Fruit fly (Drosophila melanogaster) whole organism, embryonic: ENCODE results near the gene Zwilch.

Experiments
- Adf1 ChIP-seq: fragments of 200-800 bp; sonication (Bioruptor generic); IDR thresholded peaks from 2 replicates; pipeline ENCODE4 v1.3.6; 2022; ENCODE audit warnings: missing biosample characterization, missing genetic modification characterization
- Bdp1 ChIP-seq: fragments of 200-800 bp; sonication (Bioruptor generic); optimal IDR thresholded peaks from 3 replicates; lab custom pipeline; 2016; ENCODE audit warnings: missing biosample characterization, missing genetic modification characterization
- CG10209 ChIP-seq: fragments of 200-800 bp; sonication (Bioruptor generic); optimal IDR thresholded peaks from 3 replicates; lab custom pipeline; 2017; ENCODE audit warnings: missing biosample characterization, mild to moderate bottlenecking, missing genetic modification characterization, missing genetic modification reagents
- CG11247 ChIP-seq: fragments of 200-800 bp; sonication (Bioruptor generic); IDR thresholded peaks from 2 replicates; pipeline ENCODE4 v1.3.6; 2022; ENCODE audit warnings: missing biosample characterization, missing genetic modification characterization
- CG12219 ChIP-seq: fragments of 200-800 bp; sonication (Bioruptor generic); optimal IDR thresholded peaks from 3 replicates; lab custom pipeline; 2018; ENCODE audit warnings: missing biosample characterization, mild to moderate bottlenecking, missing genetic modification characterization
- CG12299 ChIP-seq: fragments of 200-800 bp; sonication (Bioruptor generic); optimal IDR thresholded peaks from 2 replicates; lab custom pipeline; 2018; ENCODE audit warnings: missing biosample characterization, mild to moderate bottlenecking, missing genetic modification characterization
- CG16779 ChIP-seq: fragments of 200-800 bp; sonication (Bioruptor generic); IDR thresholded peaks from 2 replicates; pipeline ENCODE4 v1.3.6; 2022; ENCODE audit warnings: missing biosample characterization, missing genetic modification characterization
- CG16815 ChIP-seq: fragments of 200-800 bp; sonication (Bioruptor generic); optimal IDR thresholded peaks from 3 replicates; lab custom pipeline; 2017; ENCODE audit warnings: missing biosample characterization, mild to moderate bottlenecking, missing genetic modification characterization
- CG2129 ChIP-seq: fragments of 200-800 bp; sonication (Bioruptor generic); IDR thresholded peaks from 2 replicates; pipeline ENCODE4 v1.3.6; 2022; ENCODE audit warnings: missing biosample characterization, missing genetic modification characterization; ENCODE audit not compliant: partially characterized antibody
- CG31224 ChIP-seq: fragments of 200-800 bp; sonication (Bioruptor generic); IDR thresholded peaks from 2 replicates; pipeline ENCODE4 v1.3.6; 2022; ENCODE audit warnings: missing biosample characterization, missing genetic modification characterization
- CG33213 ChIP-seq: fragments of 200-800 bp; sonication (Bioruptor generic); optimal IDR thresholded peaks from 3 replicates; lab custom pipeline; 2016; ENCODE audit warnings: missing biosample characterization, missing genetic modification characterization
- CG34224 ChIP-seq: fragments of 200-800 bp; sonication (Bioruptor generic); IDR thresholded peaks from 3 replicates; pipeline ENCODE4 v1.3.6; 2022; ENCODE audit warnings: missing biosample characterization, missing genetic modification characterization; ENCODE audit not compliant: partially characterized antibody
- CG34376 ChIP-seq: fragments of 200-800 bp; sonication (Bioruptor generic); optimal IDR thresholded peaks from 2 replicates; lab custom pipeline; 2018; ENCODE audit warnings: missing biosample characterization, mild to moderate bottlenecking, missing genetic modification characterization
- CG4730 ChIP-seq: fragments of 200-800 bp; sonication (Bioruptor generic); IDR thresholded peaks from 2 replicates; pipeline ENCODE4 v1.3.6; 2022; ENCODE audit warnings: missing biosample characterization, missing genetic modification characterization
- CG5180 ChIP-seq: fragments of 200-800 bp; sonication (Bioruptor generic); optimal IDR thresholded peaks from 3 replicates; lab custom pipeline; 2017; ENCODE audit warnings: missing biosample characterization, missing genetic modification characterization, mild to moderate bottlenecking, moderate library complexity, missing genetic modification reagents
- CG8359 ChIP-seq: fragments of 200-800 bp; sonication (Bioruptor generic); optimal IDR thresholded peaks from 2 replicates; lab custom pipeline; 2017; ENCODE audit warnings: missing biosample characterization, mild to moderate bottlenecking, missing genetic modification characterization, borderline replicate concordance
- CG8924 ChIP-seq: fragments of 200-800 bp; optimal IDR thresholded peaks from 3 replicates; lab custom pipeline; 2019; ENCODE audit warnings: missing biosample characterization, mild to moderate bottlenecking, missing genetic modification characterization, moderate library complexity
- CG9727 ChIP-seq: fragments of 200-800 bp; sonication (Bioruptor generic); optimal IDR thresholded peaks from 3 replicates; lab custom pipeline; 2017; ENCODE audit warnings: missing biosample characterization, mild to moderate bottlenecking, missing genetic modification characterization
- Camta ChIP-seq: fragments of 200-800 bp; sonication (Bioruptor generic); optimal IDR thresholded peaks from 2 replicates; lab custom pipeline; 2016; ENCODE audit warnings: missing biosample characterization, missing genetic modification characterization
- CoRest ChIP-seq: fragments of 200-800 bp; sonication (Bioruptor generic); optimal IDR thresholded peaks from 3 replicates; lab custom pipeline; 2018; ENCODE audit warnings: missing biosample characterization, mild to moderate bottlenecking, missing genetic modification characterization, moderate library complexity
- Dp ChIP-seq: fragments of 200-800 bp; sonication (Bioruptor generic); optimal IDR thresholded peaks from 2 replicates; lab custom pipeline; 2018; ENCODE audit warnings: missing biosample characterization, mild to moderate bottlenecking, missing genetic modification characterization, moderate library complexity
- Drgx ChIP-seq: fragments of 200-800 bp; sonication (Bioruptor generic); IDR thresholded peaks from 2 replicates; pipeline ENCODE4 v1.3.6; 2022; ENCODE audit warnings: missing biosample characterization, missing genetic modification characterization
- E2f1 ChIP-seq: fragments of 200-800 bp; sonication (Bioruptor generic); IDR thresholded peaks from 2 replicates; pipeline ENCODE4 v1.3.6; 2022; ENCODE audit warnings: missing biosample characterization, missing genetic modification characterization
- E2f2 ChIP-seq: fragments of 200-800 bp; sonication (Bioruptor generic); IDR thresholded peaks from 2 replicates; pipeline ENCODE4 v1.3.6; 2022; ENCODE audit warnings: missing biosample characterization, missing genetic modification characterization
- HLHmδ ChIP-seq: fragments of 200-800 bp; sonication (Bioruptor generic); optimal IDR thresholded peaks from 2 replicates; lab custom pipeline; 2018; ENCODE audit warnings: missing biosample characterization, mild to moderate bottlenecking, missing genetic modification characterization, moderate library complexity
- Hmr ChIP-seq: fragments of 200-800 bp; sonication (Bioruptor generic); optimal IDR thresholded peaks from 3 replicates; lab custom pipeline; 2017; ENCODE audit warnings: mild to moderate bottlenecking, missing biosample characterization, missing genetic modification reagents, missing genetic modification characterization
- Optix ChIP-seq: fragments of 200-800 bp; sonication (Bioruptor generic); IDR thresholded peaks from 3 replicates; pipeline ENCODE4 v1.3.6; 2022; ENCODE audit warnings: missing biosample characterization, missing genetic modification characterization
- Scr ChIP-seq: fragments of 200-800 bp; sonication (Bioruptor generic); IDR thresholded peaks from 2 replicates; pipeline ENCODE4 v1.3.6; 2022; ENCODE audit warnings: missing biosample characterization, missing genetic modification characterization; ENCODE audit not compliant: partially characterized antibody
- Six4 ChIP-seq: fragments of 200-800 bp; sonication (Bioruptor generic); optimal IDR thresholded peaks from 2 replicates; lab custom pipeline; 2016; ENCODE audit warnings: missing biosample characterization, missing genetic modification characterization
- Sox102F ChIP-seq: fragments of 200-800 bp; sonication (Bioruptor generic); optimal IDR thresholded peaks from 2 replicates; lab custom pipeline; 2018; ENCODE audit warnings: missing biosample characterization, mild to moderate bottlenecking, missing genetic modification characterization, moderate library complexity
- Vsx1 ChIP-seq: fragments of 200-800 bp; sonication (Bioruptor generic); optimal IDR thresholded peaks from 2 replicates; lab custom pipeline; 2017; ENCODE audit warnings: missing biosample characterization, mild to moderate bottlenecking, missing genetic modification characterization, missing genetic modification reagents
- YL-1 ChIP-seq: fragments of 200-800 bp; sonication (Bioruptor generic); optimal IDR thresholded peaks from 3 replicates; lab custom pipeline; 2017; ENCODE audit warnings: missing biosample characterization, mild to moderate bottlenecking, missing genetic modification characterization
- ab ChIP-seq: fragments of 200-800 bp; sonication (Bioruptor generic); optimal IDR thresholded peaks from 2 replicates; lab custom pipeline; 2016; ENCODE audit warnings: missing biosample characterization, missing genetic modification characterization
- amos ChIP-seq: fragments of 200-800 bp; sonication (Bioruptor generic); IDR thresholded peaks from 2 replicates; pipeline ENCODE4 v1.3.6; 2022; ENCODE audit warnings: missing biosample characterization, missing genetic modification characterization; ENCODE audit not compliant: partially characterized antibody
- ash1 ChIP-seq: fragments of 200-800 bp; sonication (Bioruptor generic); optimal IDR thresholded peaks from 2 replicates; lab custom pipeline; 2018; ENCODE audit warnings: missing biosample characterization, mild to moderate bottlenecking, missing genetic modification characterization
- chm ChIP-seq: fragments of 200-800 bp; sonication (Bioruptor generic); IDR thresholded peaks from 2 replicates; pipeline ENCODE4 v1.3.6; 2022; ENCODE audit warnings: missing biosample characterization, missing genetic modification characterization
- dysf ChIP-seq: fragments of 200-800 bp; sonication (Bioruptor generic); IDR thresholded peaks from 3 replicates; pipeline ENCODE4 v1.3.6; 2022; ENCODE audit warnings: missing biosample characterization, missing genetic modification characterization
- fu2 ChIP-seq: fragments of 200-800 bp; sonication (Bioruptor generic); optimal IDR thresholded peaks from 2 replicates; lab custom pipeline; 2016; ENCODE audit warnings: missing biosample characterization, missing genetic modification characterization
- her ChIP-seq: fragments of 200-800 bp; sonication (Bioruptor generic); optimal IDR thresholded peaks from 2 replicates; lab custom pipeline; 2016; ENCODE audit warnings: missing biosample characterization, missing genetic modification characterization
- hth ChIP-seq: fragments of >200 bp; optimal IDR thresholded peaks from 2 replicates; lab custom pipeline; 2017; ENCODE audit warnings: inconsistent platforms
- luna ChIP-seq: fragments of 200-800 bp; sonication (Bioruptor generic); optimal IDR thresholded peaks from 2 replicates; lab custom pipeline; 2016; ENCODE audit warnings: missing biosample characterization, missing genetic modification characterization
- nerfin-2 ChIP-seq: fragments of 200-800 bp; sonication (Bioruptor generic); IDR thresholded peaks from 2 replicates; pipeline ENCODE4 v1.3.6; 2022; ENCODE audit warnings: missing biosample characterization, missing genetic modification characterization; ENCODE audit not compliant: partially characterized antibody
- phol ChIP-seq: fragments of 200-800 bp; sonication (Bioruptor generic); optimal IDR thresholded peaks from 3 replicates; lab custom pipeline; 2018; ENCODE audit warnings: missing biosample characterization, mild to moderate bottlenecking, missing genetic modification characterization, moderate library complexity
- ranshi ChIP-seq: fragments of 200-800 bp; sonication (Bioruptor generic); IDR thresholded peaks from 2 replicates; pipeline ENCODE4 v1.3.6; 2022; ENCODE audit warnings: missing biosample characterization, missing genetic modification characterization
- sim ChIP-seq: fragments of 200-800 bp; sonication (Bioruptor generic); IDR thresholded peaks from 2 replicates; pipeline ENCODE4 v1.3.6; 2022; ENCODE audit warnings: missing biosample characterization, missing genetic modification characterization
- sisA ChIP-seq: fragments of 200-800 bp; sonication (Bioruptor generic); IDR thresholded peaks from 2 replicates; pipeline ENCODE4 v1.3.6; 2022; ENCODE audit warnings: missing biosample characterization, missing genetic modification characterization
- so ChIP-seq: fragments of 200-800 bp; sonication (Bioruptor generic); IDR thresholded peaks from 3 replicates; pipeline ENCODE4 v1.3.6; 2022; ENCODE audit warnings: missing biosample characterization, missing genetic modification characterization
- wor ChIP-seq: fragments of 200-800 bp; sonication (Bioruptor generic); IDR thresholded peaks from 2 replicates; pipeline ENCODE4 v1.3.6; 2022; ENCODE audit warnings: missing biosample characterization, missing genetic modification characterization
- zf30C ChIP-seq: fragments of 200-800 bp; sonication (Bioruptor generic); optimal IDR thresholded peaks from 3 replicates; lab custom pipeline; 2018; ENCODE audit warnings: missing biosample characterization, mild to moderate bottlenecking, missing genetic modification characterization
- zfh2 ChIP-seq: fragments of 200-800 bp; sonication (Bioruptor generic); optimal IDR thresholded peaks from 2 replicates; lab custom pipeline; 2016; ENCODE audit warnings: missing biosample characterization, missing genetic modification characterization

Zwilch gene

DNA sequence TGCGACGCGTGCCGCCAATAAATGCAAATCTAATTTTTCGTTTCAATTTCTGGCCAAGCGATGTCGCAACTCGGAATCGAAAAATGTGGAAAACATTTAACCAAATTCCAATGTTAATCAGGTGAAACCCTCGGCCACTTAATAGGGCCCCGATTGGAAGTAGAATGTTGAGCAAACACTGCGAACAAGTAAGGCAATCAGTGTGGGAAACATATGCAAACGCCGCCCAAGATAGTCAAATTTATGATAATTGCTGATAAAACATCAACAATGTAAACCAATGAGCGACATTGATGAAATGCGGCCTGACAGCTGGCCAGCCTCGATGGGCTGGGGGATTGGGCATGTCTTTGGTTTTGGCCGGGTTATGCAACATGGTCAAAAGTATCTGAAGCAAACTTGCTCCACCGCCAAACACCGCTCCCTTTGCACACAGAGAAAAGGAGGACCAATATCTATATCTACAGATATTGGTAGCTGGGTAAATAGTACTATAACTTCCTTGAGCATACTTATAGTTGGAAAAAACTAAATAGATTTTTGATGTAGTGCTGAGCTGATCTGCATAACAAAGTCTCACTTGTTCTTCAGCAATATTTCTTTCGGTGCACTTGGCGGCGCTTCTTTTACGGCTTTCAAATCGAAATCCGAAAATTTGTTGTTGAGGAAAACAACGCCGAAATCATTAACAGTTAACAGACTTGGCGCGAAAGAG, 34.3 kb upstream of the Zwilch start (continued):
- peak; percentile 83 for TF ChIP-seq CG8924 (tag; lab: Kevin White, UChicago)
- peak; percentile 65 for TF ChIP-seq CG10209 (GFP tag; lab: Kevin White, UChicago)
- peak; percentile 68 for TF ChIP-seq wor (GFP tag; lab: Robert Waterston, UW)
- peak; percentile 85 for TF ChIP-seq Sox102F
- no peak for TF ChIP-seq Adf1
- TF ChIP-seq ab (GFP tag; lab: Kevin White, UChicago), result peak; percentile 1
- peak; percentile 58; the same call in 1 of the 3 replicates for TF ChIP-seq Optix (GFP tag; lab: Robert Waterston, UW)
- TF ChIP-seq Scr (GFP tag; lab: Robert Waterston, UW), result no peak
- no peak for TF ChIP-seq CG31224 (GFP tag; lab: Robert Waterston, UW)
- TF ChIP-seq phol (tag; lab: Kevin White, UChicago), result peak; percentile 82
- TF ChIP-seq her (GFP tag; lab: Kevin White, UChicago), result peak; percentile 45
- TF ChIP-seq E2f1 (GFP tag; lab: Robert Waterston, UW), result peak; percentile 80
- TF ChIP-seq Vsx1 (GFP tag; lab: Kevin White, UChicago), result peak; percentile 39
- peak; percentile 57 for TF ChIP-seq Drgx (GFP tag; lab: Robert Waterston, UW)
- TF ChIP-seq CG16815, result no peak
- no peak for TF ChIP-seq nerfin-2 (GFP tag; lab: Robert Waterston, UW)
- TF ChIP-seq zfh2 (GFP tag; lab: Kevin White, UChicago), result no peak
- TF ChIP-seq CG12219 (GFP tag; lab: Kevin White, UChicago), result peak; percentile 70
- TF ChIP-seq CG8359, result peak; percentile 44
- no peak for TF ChIP-seq CG9727 (GFP tag; lab: Kevin White, UChicago)
- TF ChIP-seq ash1 (GFP tag; lab: Kevin White, UChicago), result no peak
- TF ChIP-seq Bdp1 (GFP tag; lab: Kevin White, UChicago), result no peak
- peak; percentile 62; the same call in 1 of the 2 replicates for TF ChIP-seq ranshi (GFP tag; lab: Robert Waterston, UW)
- peak; percentile 85 for TF ChIP-seq sisA
- TF ChIP-seq amos (GFP tag; lab: Robert Waterston, UW), result no peak
- peak; percentile 88 for TF ChIP-seq dysf (GFP tag; lab: Robert Waterston, UW)
- TF ChIP-seq so, result peak; percentile 64; the same call in 1 of the 3 replicates
- peak; percentile 22 for TF ChIP-seq fu2
- no peak for TF ChIP-seq CG34224 (GFP tag; lab: Robert Waterston, UW)
- TF ChIP-seq CG33213 (GFP tag; lab: Kevin White, UChicago), result peak; percentile 29
- peak; percentile 60 for TF ChIP-seq Camta (GFP tag; lab: Kevin White, UChicago)
- TF ChIP-seq Dp (GFP tag; lab: Kevin White, UChicago), result no peak
- no peak for TF ChIP-seq YL-1 (GFP tag; lab: Kevin White, UChicago)
- peak; percentile 58 for TF ChIP-seq E2f2 (GFP tag; lab: Robert Waterston, UW)
- TF ChIP-seq hth (lab: Kevin White, UChicago), result no peak
- no peak for TF ChIP-seq luna
- peak; percentile 11 for TF ChIP-seq zf30C (GFP tag; lab: Kevin White, UChicago)
- peak; percentile 75 for TF ChIP-seq CG11247 (GFP tag; lab: Robert Waterston, UW)
- peak; percentile 71 for TF ChIP-seq Six4 (GFP tag; lab: Kevin White, UChicago)
- TF ChIP-seq sim (GFP tag; lab: Robert Waterston, UW), result peak; percentile 43; the same call in 1 of the 2 replicates
- no peak for TF ChIP-seq HLHmδ (GFP tag; lab: Kevin White, UChicago)
- peak; percentile 66 for TF ChIP-seq chm (GFP tag; lab: Robert Waterston, UW)
- peak; percentile 40 for TF ChIP-seq CG12299 (tag; lab: Kevin White, UChicago)
- TF ChIP-seq CG16779 (GFP tag; lab: Robert Waterston, UW), result no peak
- TF ChIP-seq CG4730 (GFP tag; lab: Robert Waterston, UW), result peak; percentile 62
- TF ChIP-seq CG34376 (GFP tag; lab: Kevin White, UChicago), result no peak
- no peak for TF ChIP-seq CG2129 (GFP tag; lab: Robert Waterston, UW)
- peak; percentile 64 for TF ChIP-seq CG5180 (GFP tag; lab: Kevin White, UChicago)
- TF ChIP-seq Hmr, result peak; percentile 8
- peak; percentile 84 for TF ChIP-seq CoRest
